Worm (Caenorhabditis elegans) whole organism, L4 larva: ENCODE measurements around the gene K08B12.1.

Experiments
- D1046.2 ChIP-seq: fragments of 200-800 bp; sonication (Bioruptor generic); IDR thresholded peaks from 2 replicates; pipeline ENCODE4 v1.3.6; 2022; ENCODE audit warnings: missing genetic modification characterization, missing compliant biosample characterization
- F10B5.3 ChIP-seq: sonication (generic microtip); optimal IDR thresholded peaks from 2 replicates; lab custom pipeline; 2016; ENCODE audit warnings: mild to moderate bottlenecking, missing genetic modification characterization, missing compliant biosample characterization
- F26F4.8 ChIP-seq: fragments of 200-800 bp; sonication (Bioruptor generic); conservative IDR thresholded peaks from 2 replicates; pipeline ENCODE4 v1.3.6; 2022; ENCODE audit warnings: missing genetic modification characterization, missing compliant biosample characterization
- F44E2.7 ChIP-seq: fragments of 200-800 bp; sonication (Bioruptor generic); IDR thresholded peaks from 2 replicates; pipeline ENCODE4 v2.1.2; 2022; ENCODE audit warnings: missing genetic modification characterization, missing compliant biosample characterization
- Y48G9A.11 ChIP-seq: fragments of 200-800 bp; sonication (Bioruptor generic); IDR thresholded peaks from 2 replicates; pipeline ENCODE4 v1.3.6; 2022; ENCODE audit warnings: missing genetic modification reagents, missing genetic modification characterization, missing compliant biosample characterization
- Y5F2A.4 ChIP-seq: fragments of 200-800 bp; sonication (Bioruptor generic); optimal IDR thresholded peaks from 2 replicates; lab custom pipeline; 2018; ENCODE audit warnings: mild to moderate bottlenecking, missing genetic modification characterization, missing compliant biosample characterization
- ZK546.5 ChIP-seq, 2 experiments: sonication (generic microtip); optimal IDR thresholded peaks; 2 replicates each; lab custom pipeline; 2017; ENCODE audit warnings: missing biosample characterization in 2 of 2, missing genetic modification characterization in 2 of 2
- aha-1 ChIP-seq: fragments of 150-350 bp; peaks from one replicate; lab custom pipeline; 2014; ENCODE audit warnings: missing biosample characterization, missing genetic modification characterization
- ama-1 ChIP-seq: fragments of 150-350 bp; optimal IDR thresholded peaks from 2 replicates; lab custom pipeline; 2014; ENCODE audit warnings: inconsistent platforms, mixed read lengths
- arid-1 ChIP-seq: fragments of 200-800 bp; sonication (Bioruptor generic); conservative IDR thresholded peaks from 2 replicates; pipeline ENCODE4 v1.3.6; 2022; ENCODE audit warnings: missing genetic modification reagents, missing genetic modification characterization, missing compliant biosample characterization
- ceh-20 ChIP-seq: fragments of 200-800 bp; sonication (Bioruptor generic); IDR thresholded peaks from 2 replicates; pipeline ENCODE4 v1.3.6; 2022; ENCODE audit warnings: missing genetic modification reagents, missing genetic modification characterization, missing compliant biosample characterization
- ceh-28 ChIP-seq: fragments of 150-350 bp; optimal IDR thresholded peaks from 2 replicates; lab custom pipeline; 2014; ENCODE audit warnings: missing biosample characterization, missing genetic modification reagents, missing genetic modification characterization
- ceh-44 ChIP-seq: fragments of 200-800 bp; sonication (Bioruptor generic); IDR thresholded peaks from 2 replicates; pipeline ENCODE4 v1.3.6; 2022; ENCODE audit warnings: missing genetic modification reagents, missing genetic modification characterization, missing compliant biosample characterization
- ceh-82 ChIP-seq: sonication (generic microtip); optimal IDR thresholded peaks from 2 replicates; lab custom pipeline; 2017; ENCODE audit warnings: missing biosample characterization, missing genetic modification characterization
- cey-2 ChIP-seq: sonication (generic microtip); optimal IDR thresholded peaks from 3 replicates; lab custom pipeline; 2017; ENCODE audit warnings: missing genetic modification characterization, mild to moderate bottlenecking, missing compliant biosample characterization, antibody characterized with exemption, borderline replicate concordance; ENCODE audit not compliant: insufficient read depth
- ctbp-1 ChIP-seq: fragments of 200-800 bp; sonication (Bioruptor generic); IDR thresholded peaks from 2 replicates; pipeline ENCODE4 v1.3.6; 2022; ENCODE audit warnings: missing genetic modification reagents, missing genetic modification characterization, missing compliant biosample characterization
- daf-12 ChIP-seq: fragments of 150-350 bp; optimal IDR thresholded peaks from 2 replicates; lab custom pipeline; 2014; ENCODE audit warnings: missing biosample characterization, missing genetic modification reagents, missing genetic modification characterization
- daf-16 ChIP-seq, 3 experiments: sonication (generic microtip); optimal IDR thresholded peaks; 2 replicates each; lab custom pipeline; 2016 to 2017; ENCODE audit warnings: missing genetic modification characterization in 3 of 3, missing genetic modification reagents in 3 of 3, mild to moderate bottlenecking in 2 of 3, missing compliant biosample characterization in 2 of 3, missing biosample characterization in 1 of 3, moderate library complexity in 1 of 3
- egl-27 ChIP-seq: sonication (generic microtip); optimal IDR thresholded peaks from 3 replicates; lab custom pipeline; 2017; ENCODE audit warnings: missing biosample characterization, missing genetic modification reagents, missing genetic modification characterization
- fkh-10 ChIP-seq: fragments of 150-350 bp; optimal IDR thresholded peaks from 2 replicates; lab custom pipeline; 2014; ENCODE audit warnings: missing biosample characterization, missing genetic modification reagents, missing genetic modification characterization
- gei-8 ChIP-seq: fragments of 200-800 bp; sonication (Bioruptor generic); optimal IDR thresholded peaks from 2 replicates; lab custom pipeline; 2018; ENCODE audit warnings: mild to moderate bottlenecking, missing genetic modification characterization, missing compliant biosample characterization
- hlh-11 ChIP-seq: fragments of 200-800 bp; sonication (Bioruptor generic); optimal IDR thresholded peaks from 2 replicates; lab custom pipeline; 2018; ENCODE audit warnings: mild to moderate bottlenecking, missing genetic modification characterization, missing compliant biosample characterization
- hmg-1.1 ChIP-seq: fragments of 200-800 bp; sonication (Bioruptor generic); IDR thresholded peaks from 2 replicates; pipeline ENCODE4 v1.3.6; 2022; ENCODE audit warnings: missing genetic modification reagents, missing genetic modification characterization, missing compliant biosample characterization
- madf-9 ChIP-seq: fragments of 200-800 bp; sonication (Bioruptor generic); conservative IDR thresholded peaks from 2 replicates; pipeline ENCODE4 v1.3.6; 2022; ENCODE audit warnings: missing genetic modification reagents, missing genetic modification characterization, missing compliant biosample characterization
- mdt-29 ChIP-seq: fragments of 200-800 bp; sonication (Bioruptor generic); IDR thresholded peaks from 2 replicates; pipeline ENCODE4 v1.3.6; 2022; ENCODE audit warnings: missing genetic modification reagents, missing genetic modification characterization, missing compliant biosample characterization
- mep-1 ChIP-seq: fragments of 150-350 bp; sonication (generic microtip); optimal IDR thresholded peaks from 3 replicates; lab custom pipeline; 2014; ENCODE audit warnings: missing biosample characterization, missing genetic modification characterization
- mxl-2 ChIP-seq: fragments of 200-800 bp; sonication (Bioruptor generic); conservative IDR thresholded peaks from 2 replicates; pipeline ENCODE4 v1.3.6; 2022; ENCODE audit warnings: missing genetic modification reagents, missing genetic modification characterization, missing compliant biosample characterization
- nhr-102 ChIP-seq: sonication (generic microtip); optimal IDR thresholded peaks from 2 replicates; lab custom pipeline; 2016; ENCODE audit warnings: mild to moderate bottlenecking, missing genetic modification characterization, moderate library complexity, missing compliant biosample characterization
- nhr-111 ChIP-seq: fragments of 200-800 bp; sonication (Bioruptor generic); optimal IDR thresholded peaks from 2 replicates; lab custom pipeline; 2018; ENCODE audit warnings: mild to moderate bottlenecking, missing genetic modification characterization, missing compliant biosample characterization
- nhr-25 ChIP-seq: sonication (generic microtip); optimal IDR thresholded peaks from 2 replicates; lab custom pipeline; 2017; ENCODE audit warnings: missing genetic modification characterization, mild to moderate bottlenecking, missing compliant biosample characterization, antibody characterized with exemption, moderate library complexity, borderline replicate concordance; ENCODE audit not compliant: insufficient read depth
- nhr-42 ChIP-seq: fragments of 200-800 bp; sonication (Bioruptor generic); IDR thresholded peaks from 2 replicates; pipeline ENCODE4 v1.3.6; 2022; ENCODE audit warnings: missing genetic modification characterization, missing compliant biosample characterization
- nhr-6 ChIP-seq: fragments of 150-350 bp; optimal IDR thresholded peaks from 2 replicates; lab custom pipeline; 2014; ENCODE audit warnings: missing biosample characterization, missing genetic modification characterization
- nhr-76 ChIP-seq: fragments of 150-350 bp; optimal IDR thresholded peaks from 2 replicates; lab custom pipeline; 2014; ENCODE audit warnings: missing biosample characterization, missing genetic modification characterization
- nhr-77 ChIP-seq: fragments of 150-350 bp; optimal IDR thresholded peaks from 2 replicates; lab custom pipeline; 2014; ENCODE audit warnings: missing biosample characterization, missing genetic modification characterization
- pqm-1 ChIP-seq: sonication (generic microtip); optimal IDR thresholded peaks from 2 replicates; lab custom pipeline; 2017; ENCODE audit warnings: missing biosample characterization, missing genetic modification characterization
- rbr-2 ChIP-seq: sonication (generic microtip); optimal IDR thresholded peaks from 2 replicates; lab custom pipeline; 2016; ENCODE audit warnings: missing genotype, missing genetic modification characterization, missing compliant biosample characterization
- saeg-2 ChIP-seq: fragments of 200-800 bp; sonication (Bioruptor generic); IDR thresholded peaks from 2 replicates; pipeline ENCODE4 v1.3.6; 2022; ENCODE audit warnings: missing genetic modification reagents, missing genetic modification characterization, missing compliant biosample characterization
- set-16 ChIP-seq: fragments of 200-800 bp; sonication (Bioruptor generic); IDR thresholded peaks from 2 replicates; pipeline ENCODE4 v1.3.6; 2022; ENCODE audit warnings: missing genetic modification reagents, missing genetic modification characterization, missing compliant biosample characterization
- spr-3 ChIP-seq: fragments of 200-800 bp; sonication (Bioruptor generic); optimal IDR thresholded peaks from 2 replicates; lab custom pipeline; 2018; ENCODE audit warnings: mild to moderate bottlenecking, missing genetic modification characterization, missing compliant biosample characterization
- tag-97 ChIP-seq: fragments of 200-800 bp; sonication (Bioruptor generic); IDR thresholded peaks from 2 replicates; pipeline ENCODE4 v1.3.6; 2022; ENCODE audit warnings: missing genetic modification characterization, missing compliant biosample characterization
- tra-1 ChIP-seq: fragments of 200-800 bp; sonication (Bioruptor generic); IDR thresholded peaks from 2 replicates; pipeline ENCODE4 v1.3.6; 2022; ENCODE audit warnings: missing genetic modification reagents, missing genetic modification characterization, missing compliant biosample characterization
- unc-39 ChIP-seq: sonication (generic microtip); optimal IDR thresholded peaks from 2 replicates; lab custom pipeline; 2017; ENCODE audit warnings: missing biosample characterization, missing genetic modification characterization
- vab-7 ChIP-seq: fragments of 200-800 bp; sonication (Bioruptor generic); IDR thresholded peaks from 2 replicates; pipeline ENCODE4 v1.3.6; 2022; ENCODE audit warnings: missing genetic modification reagents, missing genetic modification characterization, missing compliant biosample characterization
- zag-1 ChIP-seq: fragments of 150-350 bp; optimal IDR thresholded peaks from 2 replicates; lab custom pipeline; 2014; ENCODE audit warnings: missing biosample characterization, missing genetic modification characterization
- zfp-3 ChIP-seq: fragments of 200-800 bp; sonication (Bioruptor generic); conservative IDR thresholded peaks from 2 replicates; pipeline ENCODE4 v1.3.6; 2022; ENCODE audit warnings: missing genetic modification reagents, missing genetic modification characterization, missing compliant biosample characterization
- zip-11 ChIP-seq: fragments of 200-800 bp; sonication (Bioruptor generic); IDR thresholded peaks from 2 replicates; pipeline ENCODE4 v1.3.6; 2022; ENCODE audit warnings: missing genetic modification characterization, missing compliant biosample characterization
- zip-2 ChIP-seq: fragments of 150-350 bp; optimal IDR thresholded peaks from 2 replicates; lab custom pipeline; 2014; ENCODE audit warnings: missing biosample characterization, missing genetic modification characterization
- ztf-7 ChIP-seq: fragments of 150-350 bp; optimal IDR thresholded peaks from 2 replicates; lab custom pipeline; 2014; ENCODE audit warnings: missing biosample characterization, missing genetic modification characterization

Gene K08B12.1

ce11 chrV:6228400-6228895 lies 30.7 kb upstream of the K08B12.1 start (continued):
- no peak for TF ChIP-seq pqm-1 (tag; lab: Kevin White, UChicago)
- no peak for TF ChIP-seq nhr-25 (tag; lab: Kevin White, UChicago)
- no peak for TF ChIP-seq ceh-28 (tag; lab: Kevin White, UChicago)
- no peak for TF ChIP-seq F26F4.8 (GFP tag; lab: Robert Waterston, UW)
- TF ChIP-seq F10B5.3 (tag; lab: Kevin White, UChicago): no peak
- TF ChIP-seq hmg-1.1 (GFP tag; lab: Robert Waterston, UW): peak; percentile 52
- TF ChIP-seq nhr-111 (GFP tag; lab: Kevin White, UChicago): no peak
- TF ChIP-seq ceh-82 (tag; lab: Kevin White, UChicago): no peak
- no peak for TF ChIP-seq unc-39 (tag; lab: Kevin White, UChicago)
- TF ChIP-seq daf-16 (GFP tag; optimal IDR thresholded peaks at IDR 0.05; lab: Kevin White, UChicago): no peak
- peak; percentile 17 for TF ChIP-seq daf-16 (tag; optimal IDR thresholded peaks at IDR 0.05; lab: Kevin White, UChicago)
- TF ChIP-seq ama-1 (lab: Kevin White, UChicago): peak; percentile 26
- TF ChIP-seq saeg-2: no peak
- no peak for TF ChIP-seq tag-97 (GFP tag; lab: Robert Waterston, UW)
- TF ChIP-seq madf-9 (GFP tag; lab: Robert Waterston, UW): no peak
- TF ChIP-seq arid-1 (GFP tag; lab: Robert Waterston, UW): 0 out of 2 replicates have a peak, but pooled peaks have one; percentile 8
- TF ChIP-seq mxl-2 (GFP tag; lab: Robert Waterston, UW): no peak
- peak; percentile 22 for TF ChIP-seq zag-1 (tag; lab: Kevin White, UChicago)
- no peak for TF ChIP-seq zip-11 (GFP tag; lab: Robert Waterston, UW)
- TF ChIP-seq daf-12: no peak
- no peak for TF ChIP-seq rbr-2 (tag; lab: Kevin White, UChicago)
- TF ChIP-seq ceh-44 (GFP tag; lab: Robert Waterston, UW): 0 out of 2 replicates have a peak, but pooled peaks have one; percentile 34
- TF ChIP-seq nhr-6 (tag; lab: Kevin White, UChicago): peak; percentile 7
- TF ChIP-seq fkh-10 (GFP tag; lab: Kevin White, UChicago): no peak
- TF ChIP-seq Y48G9A.11 (GFP tag; lab: Robert Waterston, UW): no peak
- no peak for TF ChIP-seq ztf-7 (tag; lab: Kevin White, UChicago)
- TF ChIP-seq nhr-76 (tag; lab: Kevin White, UChicago): no peak
- TF ChIP-seq spr-3 (GFP tag; lab: Kevin White, UChicago): no peak
- TF ChIP-seq F44E2.7: no peak
- no peak for TF ChIP-seq ctbp-1 (GFP tag; lab: Robert Waterston, UW)
- TF ChIP-seq ceh-20: peak; percentile 65; the same call in 1 of the 2 replicates
- TF ChIP-seq zip-2 (tag; lab: Kevin White, UChicago): no peak
- no peak for TF ChIP-seq nhr-77 (tag; lab: Kevin White, UChicago)
- peak; percentile 14 for TF ChIP-seq mep-1 (tag; lab: Kevin White, UChicago)
- no peak for TF ChIP-seq Y5F2A.4 (GFP tag; lab: Kevin White, UChicago)
- TF ChIP-seq nhr-102: no peak
- TF ChIP-seq mdt-29 (GFP tag; lab: Robert Waterston, UW): peak; percentile 42; the same call in 1 of the 2 replicates
- TF ChIP-seq gei-8 (GFP tag; lab: Kevin White, UChicago): no peak
- TF ChIP-seq aha-1 (tag; lab: Kevin White, UChicago): peak; percentile 97
- TF ChIP-seq cey-2 (tag; lab: Kevin White, UChicago): no peak
- 0 out of 2 replicates have a peak, but pooled peaks have one; percentile 10 for TF ChIP-seq tra-1 (GFP tag; lab: Robert Waterston, UW)
- TF ChIP-seq vab-7 (GFP tag; lab: Robert Waterston, UW): no peak
- no peak for TF ChIP-seq nhr-42
- no peak for TF ChIP-seq set-16 (GFP tag; lab: Robert Waterston, UW)
- no peak for TF ChIP-seq ZK546.5 (tag; optimal IDR thresholded peaks at IDR 0.05; lab: Kevin White, UChicago)
- TF ChIP-seq hlh-11: peak; percentile 42
- TF ChIP-seq zfp-3: no peak; the same call in 1 of the 2 replicates
- TF ChIP-seq egl-27 (tag; lab: Kevin White, UChicago): no peak
- 0 out of 2 replicates have a peak, but pooled peaks have one; percentile 15 for TF ChIP-seq D1046.2 (GFP tag; lab: Robert Waterston, UW)
